Worm (Caenorhabditis elegans) whole organism, early embryonic: ENCODE data around the gene H14N18.4.
A peak's percentile ranks its signal among the peaks of the same experiment; 100 is the strongest.

Experiments
- B0310.2 ChIP-seq: sonication (generic microtip); optimal IDR thresholded peaks from 2 replicates; lab custom pipeline; 2016; ENCODE audit warnings: mild to moderate bottlenecking, missing genetic modification characterization, missing compliant biosample characterization
- aly-1 ChIP-seq: sonication (generic microtip); optimal IDR thresholded peaks from 2 replicates; lab custom pipeline; 2016; ENCODE audit warnings: missing genetic modification characterization, missing compliant biosample characterization
- ama-1 ChIP-seq: fragments of 150-350 bp; optimal IDR thresholded peaks from 2 replicates; lab custom pipeline; 2014
- hmg-4 ChIP-seq: fragments of 200-800 bp; sonication (Bioruptor generic); optimal IDR thresholded peaks from 2 replicates; lab custom pipeline; 2018; ENCODE audit warnings: mild to moderate bottlenecking, missing genetic modification characterization, missing compliant biosample characterization

DNA sequence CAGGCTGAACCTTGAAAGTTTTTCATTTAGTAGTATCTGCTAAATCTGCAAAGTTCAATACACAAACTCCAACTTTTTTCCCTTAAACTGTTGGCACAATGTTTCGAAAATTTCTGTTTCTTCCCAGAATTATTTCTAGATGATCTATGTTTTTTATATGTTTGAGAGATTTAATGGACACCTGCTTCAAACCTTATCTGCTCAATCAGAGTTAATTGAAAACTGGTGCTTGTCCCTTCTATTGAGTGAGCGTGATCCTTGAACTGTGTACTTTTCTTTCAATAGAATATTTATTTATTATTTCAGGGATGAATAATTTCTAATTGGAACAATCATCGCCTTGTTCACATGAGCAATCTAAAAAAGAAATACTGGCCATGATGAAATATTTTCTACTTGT lies 30.0 kb downstream of the H14N18.4 start, which contains the start of gene frpr-13:
- TF ChIP-seq ama-1 (lab: Kevin White, UChicago) (peak; percentile 54), B0310.2 (tag; lab: Kevin White, UChicago) (no peak), aly-1 (tag; lab: Kevin White, UChicago) (no peak), hmg-4 (GFP tag; lab: Kevin White, UChicago) (no peak)
